Worm (Caenorhabditis elegans) whole organism, L4 larva: ENCODE data around the gene dmsr-14.

Experiments used
- F37D6.2 ChIP-seq: sonication (generic microtip); optimal IDR thresholded peaks from 2 replicates; lab custom pipeline; 2016; ENCODE audit warnings: mild to moderate bottlenecking, missing genetic modification characterization, missing compliant biosample characterization
- R02D3.7 ChIP-seq: fragments of 150-350 bp; sonication (generic microtip); optimal IDR thresholded peaks from 3 replicates; lab custom pipeline; 2014; ENCODE audit warnings: missing biosample characterization, missing genetic modification characterization
- ZK337.2 ChIP-seq: fragments of 200-800 bp; sonication (Bioruptor generic); IDR thresholded peaks from 2 replicates; pipeline ENCODE4 v1.3.6; 2022; ENCODE audit warnings: missing genetic modification reagents, missing genetic modification characterization, missing compliant biosample characterization
- aly-2 ChIP-seq: sonication (generic microtip); optimal IDR thresholded peaks from 2 replicates; lab custom pipeline; 2018; ENCODE audit warnings: missing biosample characterization, missing genetic modification characterization
- ceh-82 ChIP-seq: sonication (generic microtip); optimal IDR thresholded peaks from 2 replicates; lab custom pipeline; 2017; ENCODE audit warnings: missing biosample characterization, missing genetic modification characterization
- cey-2 ChIP-seq: sonication (generic microtip); optimal IDR thresholded peaks from 3 replicates; lab custom pipeline; 2017; ENCODE audit warnings: missing genetic modification characterization, mild to moderate bottlenecking, missing compliant biosample characterization, antibody characterized with exemption, borderline replicate concordance; ENCODE audit not compliant: insufficient read depth
- daf-12 ChIP-seq: fragments of 150-350 bp; optimal IDR thresholded peaks from 2 replicates; lab custom pipeline; 2014; ENCODE audit warnings: missing biosample characterization, missing genetic modification reagents, missing genetic modification characterization
- daf-16 ChIP-seq, 3 experiments: sonication (generic microtip); optimal IDR thresholded peaks; 2 replicates each; lab custom pipeline; 2016 to 2017; ENCODE audit warnings: missing genetic modification characterization in 3 of 3, missing genetic modification reagents in 3 of 3, mild to moderate bottlenecking in 2 of 3, missing compliant biosample characterization in 2 of 3, missing biosample characterization in 1 of 3, moderate library complexity in 1 of 3
- dpl-1 ChIP-seq: fragments of 150-350 bp; optimal IDR thresholded peaks from 2 replicates; lab custom pipeline; 2014; ENCODE audit warnings: missing biosample characterization, missing genetic modification reagents, missing genetic modification characterization
- duxl-1 ChIP-seq: sonication (generic microtip); optimal IDR thresholded peaks from 2 replicates; lab custom pipeline; 2016; ENCODE audit warnings: mild to moderate bottlenecking, missing genetic modification characterization, moderate library complexity, missing compliant biosample characterization; ENCODE audit not compliant: poor library complexity
- egl-43 ChIP-seq: fragments of 200-800 bp; sonication (Bioruptor generic); IDR thresholded peaks from 2 replicates; pipeline ENCODE4 v1.3.6; 2022; ENCODE audit warnings: missing genetic modification reagents, missing genetic modification characterization, missing compliant biosample characterization
- fkh-10 ChIP-seq: fragments of 150-350 bp; optimal IDR thresholded peaks from 2 replicates; lab custom pipeline; 2014; ENCODE audit warnings: missing biosample characterization, missing genetic modification reagents, missing genetic modification characterization
- gei-8 ChIP-seq: fragments of 200-800 bp; sonication (Bioruptor generic); optimal IDR thresholded peaks from 2 replicates; lab custom pipeline; 2018; ENCODE audit warnings: mild to moderate bottlenecking, missing genetic modification characterization, missing compliant biosample characterization
- hlh-11 ChIP-seq: fragments of 200-800 bp; sonication (Bioruptor generic); optimal IDR thresholded peaks from 2 replicates; lab custom pipeline; 2018; ENCODE audit warnings: mild to moderate bottlenecking, missing genetic modification characterization, missing compliant biosample characterization
- hlh-30 ChIP-seq: sonication (generic microtip); optimal IDR thresholded peaks from 2 replicates; lab custom pipeline; 2017; ENCODE audit warnings: antibody characterized with exemption, mild to moderate bottlenecking, missing genetic modification characterization, missing compliant biosample characterization; ENCODE audit not compliant: insufficient read depth
- hmg-1.1 ChIP-seq: fragments of 200-800 bp; sonication (Bioruptor generic); IDR thresholded peaks from 2 replicates; pipeline ENCODE4 v1.3.6; 2022; ENCODE audit warnings: missing genetic modification reagents, missing genetic modification characterization, missing compliant biosample characterization
- jun-1 ChIP-seq: fragments of 150-350 bp; optimal IDR thresholded peaks from 2 replicates; lab custom pipeline; 2014; ENCODE audit warnings: missing biosample characterization, missing genetic modification reagents, missing genetic modification characterization
- lim-7 ChIP-seq: fragments of 200-800 bp; sonication (Bioruptor generic); IDR thresholded peaks from 2 replicates; pipeline ENCODE4 v1.3.6; 2022; ENCODE audit warnings: missing genetic modification characterization, missing compliant biosample characterization
- lir-3 ChIP-seq: sonication (generic microtip); optimal IDR thresholded peaks from 2 replicates; lab custom pipeline; 2016; ENCODE audit warnings: mild to moderate bottlenecking, missing genetic modification characterization, missing compliant biosample characterization
- lsy-2 ChIP-seq, 2 experiments: fragments of 150-350 bp in 1 of 2; sonication (generic microtip) in 1 of 2; optimal IDR thresholded peaks; 2 replicates each; lab custom pipeline; 2014 to 2017; ENCODE audit warnings: missing biosample characterization in 2 of 2, missing genetic modification characterization in 2 of 2
- mes-2 ChIP-seq: sonication (generic microtip); optimal IDR thresholded peaks from 2 replicates; lab custom pipeline; 2016; ENCODE audit warnings: missing genotype, mild to moderate bottlenecking, missing genetic modification characterization, missing compliant biosample characterization; ENCODE audit not compliant: poor library complexity, severe bottlenecking
- mxl-2 ChIP-seq: fragments of 200-800 bp; sonication (Bioruptor generic); conservative IDR thresholded peaks from 2 replicates; pipeline ENCODE4 v1.3.6; 2022; ENCODE audit warnings: missing genetic modification reagents, missing genetic modification characterization, missing compliant biosample characterization
- mxl-3 ChIP-seq: fragments of 200-800 bp; sonication (Bioruptor generic); optimal IDR thresholded peaks from 2 replicates; lab custom pipeline; 2018; ENCODE audit warnings: mild to moderate bottlenecking, missing genetic modification characterization, missing compliant biosample characterization
- nhr-11 ChIP-seq: fragments of 150-350 bp; optimal IDR thresholded peaks from 2 replicates; lab custom pipeline; 2014; ENCODE audit warnings: missing biosample characterization, missing genetic modification characterization
- php-3 ChIP-seq: fragments of 200-800 bp; sonication (Bioruptor generic); IDR thresholded peaks from 2 replicates; pipeline ENCODE4 v1.3.6; 2022; ENCODE audit warnings: missing genetic modification reagents, missing genetic modification characterization, missing compliant biosample characterization
- rbr-2 ChIP-seq: sonication (generic microtip); optimal IDR thresholded peaks from 2 replicates; lab custom pipeline; 2016; ENCODE audit warnings: missing genotype, missing genetic modification characterization, missing compliant biosample characterization
- set-16 ChIP-seq: fragments of 200-800 bp; sonication (Bioruptor generic); IDR thresholded peaks from 2 replicates; pipeline ENCODE4 v1.3.6; 2022; ENCODE audit warnings: missing genetic modification reagents, missing genetic modification characterization, missing compliant biosample characterization
- unc-62 ChIP-seq, 3 experiments: fragments of 150-350 bp in 1 of 3; sonication (generic microtip); optimal IDR thresholded peaks in 2 of 3; peaks in 1 of 3; 1 replicate in 1 of 3; 2 replicates in 2 of 3; lab custom pipeline; 2014 to 2017; ENCODE audit warnings: missing biosample characterization in 3 of 3, missing genetic modification characterization in 3 of 3, missing genetic modification reagents in 3 of 3, missing genotype in 1 of 3
- zag-1 ChIP-seq: fragments of 150-350 bp; optimal IDR thresholded peaks from 2 replicates; lab custom pipeline; 2014; ENCODE audit warnings: missing biosample characterization, missing genetic modification characterization
- zfp-2 ChIP-seq: sonication (generic microtip); optimal IDR thresholded peaks from 2 replicates; lab custom pipeline; 2016; ENCODE audit warnings: mild to moderate bottlenecking, missing genetic modification characterization, missing compliant biosample characterization
- zip-11 ChIP-seq: fragments of 200-800 bp; sonication (Bioruptor generic); IDR thresholded peaks from 2 replicates; pipeline ENCODE4 v1.3.6; 2022; ENCODE audit warnings: missing genetic modification characterization, missing compliant biosample characterization
- zip-2 ChIP-seq: fragments of 150-350 bp; optimal IDR thresholded peaks from 2 replicates; lab custom pipeline; 2014; ENCODE audit warnings: missing biosample characterization, missing genetic modification characterization
- ztf-7 ChIP-seq: fragments of 150-350 bp; optimal IDR thresholded peaks from 2 replicates; lab custom pipeline; 2014; ENCODE audit warnings: missing biosample characterization, missing genetic modification characterization

Gene dmsr-14

DNA sequence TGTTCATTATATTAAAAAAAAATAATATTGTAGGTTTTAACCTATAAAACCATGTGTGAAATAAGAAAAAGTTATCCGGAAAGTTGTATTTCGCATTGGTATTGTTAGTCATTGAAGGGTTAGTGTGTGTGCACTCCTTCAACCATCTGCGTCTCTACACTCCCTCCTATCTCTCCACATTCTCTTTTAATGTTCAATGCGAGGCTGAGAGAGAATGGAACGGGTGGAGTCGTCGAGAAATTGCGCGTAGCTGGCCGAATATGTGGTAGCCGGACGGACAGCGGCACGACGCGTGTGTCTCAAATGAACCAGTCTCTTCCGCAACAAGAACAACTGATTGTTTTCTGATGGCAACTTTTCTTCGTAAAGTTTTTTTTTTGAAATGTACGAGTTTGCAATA lies 20.2 kb downstream of the dmsr-14 start (continued):
- TF ChIP-seq ceh-82 (tag; lab: Kevin White, UChicago): no peak
- TF ChIP-seq nhr-11: peak; percentile 18
- no peak for TF ChIP-seq daf-16 (GFP tag; optimal IDR thresholded peaks at IDR 0.05; lab: Kevin White, UChicago)
- no peak for TF ChIP-seq daf-16 (tag; optimal IDR thresholded peaks at IDR 0.05; lab: Kevin White, UChicago)
- TF ChIP-seq mxl-3 (GFP tag; lab: Kevin White, UChicago): peak; percentile 70
- TF ChIP-seq hlh-11 (tag; lab: Kevin White, UChicago): no peak

DNA sequence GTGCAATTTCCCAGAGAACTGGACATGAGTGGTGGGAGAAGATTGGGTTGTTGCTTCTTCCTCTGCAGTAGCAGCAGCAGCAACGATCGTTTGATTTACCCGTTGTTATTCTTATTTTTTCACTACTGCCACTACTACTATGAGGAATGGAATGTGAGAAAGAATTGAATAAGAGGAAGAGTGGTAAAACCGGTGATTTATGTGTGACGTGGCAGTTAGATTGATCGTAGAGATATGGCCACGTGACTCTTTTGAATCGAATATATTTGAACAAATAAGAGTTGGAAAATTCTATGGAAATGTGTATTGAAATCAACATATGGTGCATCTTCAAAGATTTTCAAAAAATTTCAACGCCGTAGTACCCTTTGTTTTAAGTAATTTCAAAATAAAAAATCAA lies 20.8 kb downstream of the dmsr-14 start:
- TF ChIP-seq ZK337.2: no peak
- no peak for TF ChIP-seq egl-43 (GFP tag; lab: Robert Waterston, UW)
- TF ChIP-seq mxl-2 (GFP tag; lab: Robert Waterston, UW): no peak
- TF ChIP-seq php-3 (GFP tag; lab: Robert Waterston, UW): no peak
- no peak for TF ChIP-seq set-16
- TF ChIP-seq lir-3 (tag; lab: Kevin White, UChicago): no peak
- TF ChIP-seq ceh-82 (tag; lab: Kevin White, UChicago): no peak
- TF ChIP-seq R02D3.7 (tag; lab: Kevin White, UChicago): no peak
- TF ChIP-seq jun-1 (tag; lab: Kevin White, UChicago): no peak

DNA sequence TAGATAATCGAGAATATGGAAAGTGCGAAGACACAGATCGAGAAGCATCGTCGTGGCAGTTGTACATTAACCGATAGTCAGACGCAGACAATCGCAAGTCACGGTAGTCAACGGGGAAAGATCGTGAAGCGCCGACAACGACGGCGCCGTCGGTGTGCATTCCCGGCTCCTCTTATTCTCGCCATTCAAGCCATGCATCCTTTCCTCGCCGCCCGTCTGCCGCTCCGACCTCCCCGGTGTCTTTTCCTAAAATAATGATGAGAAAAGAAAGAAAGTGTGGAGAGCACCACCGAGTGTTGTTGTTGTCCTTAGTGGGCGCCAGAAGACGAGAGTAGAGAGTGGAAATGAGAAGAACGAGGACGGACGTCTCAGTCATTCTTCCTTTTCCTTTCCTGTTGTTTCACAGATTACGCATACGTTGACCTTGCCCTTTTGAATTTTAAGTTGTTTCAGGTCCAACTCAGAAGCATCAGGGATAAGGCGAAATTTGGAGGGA lies 23.3 kb downstream of the dmsr-14 start, which contains the start of gene ZC404.1:
ZC404.1 (plus strand) TSS at position 446 of the 496 bp plus-strand sequence.
- TF ChIP-seq zip-2 (tag; lab: Kevin White, UChicago) (no peak), aly-2 (tag; lab: Kevin White, UChicago) (no peak), rbr-2 (tag; lab: Kevin White, UChicago) (peak; percentile 21), mes-2 (tag; lab: Kevin White, UChicago) (peak; percentile 28), F37D6.2 (tag; lab: Kevin White, UChicago) (no peak), php-3 (GFP tag; lab: Robert Waterston, UW) (no peak), daf-12 (tag; lab: Kevin White, UChicago) (no peak), lim-7 (no peak), unc-62 (GFP tag; optimal IDR thresholded peaks at IDR 0.05 in 1 of 2; lab: Kevin White, UChicago) (no peak), unc-62 (tag; optimal IDR thresholded peaks at IDR 0.05; lab: Kevin White, UChicago) (no peak), cey-2 (tag; lab: Kevin White, UChicago) (no peak), set-16 (peak; percentile 62), ztf-7 (tag; lab: Kevin White, UChicago) (no peak), fkh-10 (GFP tag; lab: Kevin White, UChicago) (no peak), hlh-30 (no peak), gei-8 (GFP tag; lab: Kevin White, UChicago) (no peak), dpl-1 (GFP tag; lab: Kevin White, UChicago) (no peak), hmg-1.1 (GFP tag; lab: Robert Waterston, UW) (0 out of 2 replicates have a peak, but pooled peaks have one; percentile 11)

DNA sequence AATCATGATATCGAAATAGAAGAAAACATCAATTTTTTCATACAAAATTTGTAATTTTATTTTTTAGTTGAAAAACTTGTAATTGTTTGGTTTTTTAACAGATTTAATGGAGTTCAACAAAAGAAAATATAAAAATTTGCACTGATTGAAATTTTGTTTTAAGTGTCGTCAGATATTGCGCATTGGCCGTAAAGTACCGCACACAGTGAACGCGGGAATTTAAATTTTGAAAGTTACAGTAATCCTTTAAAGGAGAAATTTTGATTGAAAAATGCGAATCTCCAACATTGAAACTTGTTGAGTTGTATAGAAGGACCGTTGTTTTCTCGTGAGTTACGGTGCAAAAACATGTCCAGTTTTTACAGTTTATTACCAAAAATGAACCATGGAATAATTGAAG lies 24.1 kb downstream of the dmsr-14 start:
- peak in 1 of 2 experiments; percentile 8 for TF ChIP-seq lsy-2 (tag; optimal IDR thresholded peaks at IDR 0.05; lab: Kevin White, UChicago)
- no peak for TF ChIP-seq duxl-1 (tag; lab: Kevin White, UChicago)

DNA sequence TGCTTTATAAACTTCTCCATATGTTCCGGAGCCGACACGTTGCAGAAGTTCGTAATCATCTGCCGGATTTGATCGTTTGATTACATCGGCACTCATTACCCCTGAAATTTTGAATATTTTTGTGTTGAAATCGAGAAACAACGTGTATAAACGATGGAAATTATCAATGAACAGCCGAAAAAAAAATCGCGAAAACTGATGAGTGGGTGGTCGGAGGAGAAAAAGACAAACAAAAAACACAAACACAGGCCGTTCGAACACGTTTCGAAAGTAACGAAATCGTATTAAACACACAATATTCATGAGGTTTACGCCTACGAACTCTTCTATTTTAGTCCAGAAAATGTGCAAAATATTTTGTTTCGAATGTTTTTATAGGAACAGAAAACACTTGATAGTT lies 24.5 kb downstream of the dmsr-14 start, which contains the start of gene gck-2:
gck-2 (minus strand) TSS at position 101 of the 400 bp plus-strand sequence.
- TF ChIP-seq zip-11 (GFP tag; lab: Robert Waterston, UW): no peak
- TF ChIP-seq zfp-2 (tag; lab: Kevin White, UChicago): no peak
- TF ChIP-seq zag-1: no peak
- TF ChIP-seq hlh-30: no peak
- TF ChIP-seq, all 104 proteins: peak for 0
